Fruit fly (Drosophila melanogaster) whole organism, adult: ENCODE results near the gene CG18233.

Source experiments
- CG11617 ChIP-seq: fragments of 200-800 bp; sonication (Bioruptor generic); optimal IDR thresholded peaks from 2 replicates; lab custom pipeline; 2017; ENCODE audit warnings: mild to moderate bottlenecking, missing biosample characterization, missing genetic modification reagents, missing genetic modification characterization
- pad ChIP-seq: fragments of 200-800 bp; sonication (Bioruptor generic); optimal IDR thresholded peaks from 3 replicates; lab custom pipeline; 2017; ENCODE audit warnings: missing biosample characterization, missing genetic modification characterization, mild to moderate bottlenecking, moderate library complexity, missing genetic modification reagents

- TF ChIP-seq CG11617 (GFP tag; lab: Kevin White, UChicago): no peak
- no peak for TF ChIP-seq pad
These were observed 27.8 kb downstream of the CG18233 start for dm6 chr3L:18633084-18633483.
